ENCODE assay signal across 1 fruit fly cellular context in the genomic region with DNA sequence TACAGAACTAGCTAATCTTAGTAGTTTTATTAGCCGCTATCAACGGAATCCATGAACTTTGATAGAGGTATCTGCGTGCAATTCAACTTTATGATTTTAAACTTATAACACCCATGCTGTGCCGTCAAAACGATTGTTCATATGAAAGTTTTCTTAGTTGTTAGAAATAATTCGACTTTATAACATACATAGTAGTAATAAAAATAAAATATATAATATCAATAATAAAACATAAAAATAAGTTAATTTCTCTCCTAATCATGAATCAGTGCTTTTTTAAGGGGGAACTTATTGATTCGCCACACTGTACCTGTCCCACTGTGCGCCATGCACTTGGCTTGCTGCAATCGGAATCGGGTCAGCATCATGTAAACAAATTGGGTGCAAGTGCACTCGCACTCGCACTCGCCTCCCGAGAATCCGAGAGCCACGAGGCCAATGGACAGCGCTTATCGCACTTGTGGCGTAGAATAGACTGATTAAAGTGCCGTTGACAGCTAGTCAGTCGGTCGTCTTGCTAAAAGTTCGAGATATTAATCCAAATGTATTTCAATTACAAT.
TF ChIP-seq lines count a peak whose summit lies in the region.

No protein-coding gene starts in this region.

TF ChIP-seq in whole organism, embryonic, 481 proteins besides CTCF, POLR2A, EP300 and RAD21 (continued from another document):
- TF ChIP-seq ATbp (GFP tag; optimal IDR thresholded peaks at IDR 0.05; lab: Kevin White, UChicago) (peak; percentile 34), CG2712 (tag; optimal IDR thresholded peaks at IDR 0.05; lab: Kevin White, UChicago) (peak; percentile 8), pzg (GFP tag; optimal IDR thresholded peaks at IDR 0.05; lab: Kevin White, UChicago) (no peak), chn (GFP tag; optimal IDR thresholded peaks at IDR 0.05; lab: Kevin White, UChicago) (no peak), tap (tag; optimal IDR thresholded peaks at IDR 0.05; lab: Kevin White, UChicago) (peak; percentile 3), Rfx (GFP tag; IDR thresholded peaks at IDR 0.05; lab: Robert Waterston, UW) (no peak), CG8281 (tag; optimal IDR thresholded peaks at IDR 0.05; lab: Kevin White, UChicago) (no peak), mirr (GFP tag; optimal IDR thresholded peaks at IDR 0.05; lab: Kevin White, UChicago) (peak; percentile 48), Bdp1 (GFP tag; optimal IDR thresholded peaks at IDR 0.05; lab: Kevin White, UChicago) (no peak), peb (GFP tag; IDR thresholded peaks at IDR 0.05; lab: Robert Waterston, UW) (no peak), unpg (GFP tag; optimal IDR thresholded peaks at IDR 0.05; lab: Kevin White, UChicago) (peak; percentile 37), CG8359 (GFP tag; optimal IDR thresholded peaks at IDR 0.05; lab: Kevin White, UChicago; ENCODE audit: borderline replicate concordance) (no peak), exex (tag; optimal IDR thresholded peaks at IDR 0.05; lab: Kevin White, UChicago) (no peak), CG18262 (tag; optimal IDR thresholded peaks at IDR 0.05; lab: Kevin White, UChicago) (no peak), Blimp-1 (GFP tag; optimal IDR thresholded peaks at IDR 0.05; lab: Kevin White, UChicago) (peak; percentile 20), CG17328 (GFP tag; IDR thresholded peaks at IDR 0.05; lab: Robert Waterston, UW) (peak; percentile 7; the same call in 1 of the 2 replicates), CG15696 (tag; optimal IDR thresholded peaks at IDR 0.05; lab: Kevin White, UChicago) (no peak), wdn (GFP tag; IDR thresholded peaks at IDR 0.05; lab: Robert Waterston, UW) (no peak), bbx (GFP tag; IDR thresholded peaks at IDR 0.05; lab: Robert Waterston, UW; ENCODE audit: partially characterized antibody) (0 out of 2 replicates have a peak, but pooled peaks have one; percentile 33), hkb (optimal IDR thresholded peaks at IDR 0.05; lab: Kevin White, UChicago) (no peak), hkb (GFP tag; IDR thresholded peaks at IDR 0.05; lab: Robert Waterston, UW) (peak; percentile 52; the same call in 1 of the 2 replicates), CG17568 (GFP tag; optimal IDR thresholded peaks at IDR 0.05; lab: Kevin White, UChicago) (no peak), CG2116 (GFP tag; optimal IDR thresholded peaks at IDR 0.05; lab: Kevin White, UChicago) (no peak), HHEX (GFP tag; optimal IDR thresholded peaks at IDR 0.05; lab: Kevin White, UChicago) (no peak), CG8765 (GFP tag; IDR thresholded peaks at IDR 0.05; lab: Robert Waterston, UW) (no peak), CG13287 (GFP tag; IDR thresholded peaks at IDR 0.05; lab: Robert Waterston, UW; ENCODE audit: partially characterized antibody) (no peak), chif (GFP tag; optimal IDR thresholded peaks at IDR 0.05; lab: Kevin White, UChicago) (no peak), nmo (GFP tag; optimal IDR thresholded peaks at IDR 0.05; lab: Kevin White, UChicago) (peak; percentile 29), CG3847 (GFP tag; IDR thresholded peaks at IDR 0.05; lab: Robert Waterston, UW) (0 out of 2 replicates have a peak, but pooled peaks have one; percentile 15), CG9797 (GFP tag; optimal IDR thresholded peaks at IDR 0.05; lab: Kevin White, UChicago) (no peak), CG3726 (GFP tag; IDR thresholded peaks at IDR 0.05; lab: Robert Waterston, UW) (no peak), CG10979 (tag; optimal IDR thresholded peaks at IDR 0.05; lab: Kevin White, UChicago) (peak; percentile 18), Dip2 (GFP tag; IDR thresholded peaks at IDR 0.05; lab: Robert Waterston, UW) (no peak), CG4424 (GFP tag; optimal IDR thresholded peaks at IDR 0.05; lab: Kevin White, UChicago) (no peak), CG11504 (tag; optimal IDR thresholded peaks at IDR 0.05; lab: Kevin White, UChicago) (peak; percentile 49), CG4707 (GFP tag; optimal IDR thresholded peaks at IDR 0.05; lab: Kevin White, UChicago) (peak; percentile 86), sr (GFP tag; IDR thresholded peaks at IDR 0.05; lab: Robert Waterston, UW) (no peak), CG13424 (tag; optimal IDR thresholded peaks at IDR 0.05; lab: Kevin White, UChicago) (peak; percentile 17), CG8388 (GFP tag; optimal IDR thresholded peaks at IDR 0.05; lab: Kevin White, UChicago) (no peak), CG3407 (GFP tag; optimal IDR thresholded peaks at IDR 0.05; lab: Kevin White, UChicago) (peak; percentile 23), CG6791 (GFP tag; IDR thresholded peaks at IDR 0.05; lab: Robert Waterston, UW; ENCODE audit: partially characterized antibody) (no peak), CG34376 (GFP tag; optimal IDR thresholded peaks at IDR 0.05; lab: Kevin White, UChicago) (peak; percentile 39), CG7987 (GFP tag; optimal IDR thresholded peaks at IDR 0.05; lab: Kevin White, UChicago) (peak; percentile 18), ham (GFP tag; IDR thresholded peaks at IDR 0.05; lab: Robert Waterston, UW) (no peak), Gug (GFP tag; IDR thresholded peaks at IDR 0.05; lab: Robert Waterston, UW) (no peak), CG5953 (GFP tag; IDR thresholded peaks at IDR 0.05; lab: Robert Waterston, UW) (no peak), sens-2 (GFP tag; IDR thresholded peaks at IDR 0.05; lab: Robert Waterston, UW) (peak; percentile 60; the same call in 1 of the 2 replicates), HLH4C (GFP tag; IDR thresholded peaks at IDR 0.05; lab: Robert Waterston, UW; ENCODE audit: partially characterized antibody) (no peak), CG17359 (tag; optimal IDR thresholded peaks at IDR 0.05; lab: Kevin White, UChicago) (peak; percentile 36), CG12299 (tag; optimal IDR thresholded peaks at IDR 0.05; lab: Kevin White, UChicago) (no peak), Drgx (GFP tag; IDR thresholded peaks at IDR 0.05; lab: Robert Waterston, UW) (peak; percentile 4; the same call in 1 of the 2 replicates), Kr (GFP tag; optimal IDR thresholded peaks at IDR 0.05; lab: Kevin White, UChicago) (no peak), phol (tag; optimal IDR thresholded peaks at IDR 0.05; lab: Kevin White, UChicago) (peak; percentile 19), CG9932 (GFP tag; IDR thresholded peaks at IDR 0.05; lab: Robert Waterston, UW) (no peak), CoRest (tag; optimal IDR thresholded peaks at IDR 0.05; lab: Kevin White, UChicago) (no peak), CG7271 (tag; optimal IDR thresholded peaks at IDR 0.05; lab: Kevin White, UChicago) (no peak), CG8290 (GFP tag; optimal IDR thresholded peaks at IDR 0.05; lab: Kevin White, UChicago) (no peak), CG8290 (tag; optimal IDR thresholded peaks at IDR 0.05; lab: Kevin White, UChicago) (no peak), odd (GFP tag; optimal IDR thresholded peaks at IDR 0.05; lab: Kevin White, UChicago) (no peak), Tbp (GFP tag; optimal IDR thresholded peaks at IDR 0.05; lab: Kevin White, UChicago) (no peak), Deaf1 (tag; optimal IDR thresholded peaks at IDR 0.05; lab: Kevin White, UChicago) (peak; percentile 69), Nf-YC (tag; optimal IDR thresholded peaks at IDR 0.05; lab: Kevin White, UChicago) (no peak), ttk (GFP tag; IDR thresholded peaks at IDR 0.05; lab: Robert Waterston, UW) (peak; percentile 42), Sox102F (GFP tag; optimal IDR thresholded peaks at IDR 0.05; lab: Kevin White, UChicago) (peak; percentile 61), aop (GFP tag; IDR thresholded peaks at IDR 0.05; lab: Robert Waterston, UW) (no peak), CG3163 (GFP tag; optimal IDR thresholded peaks at IDR 0.05; lab: Kevin White, UChicago) (peak; percentile 1), Dad (GFP tag; optimal IDR thresholded peaks at IDR 0.05; lab: Kevin White, UChicago) (no peak), wek (GFP tag; optimal IDR thresholded peaks at IDR 0.05; lab: Kevin White, UChicago) (no peak), CG8924 (tag; optimal IDR thresholded peaks at IDR 0.05; lab: Kevin White, UChicago) (no peak), MESR4 (GFP tag; optimal IDR thresholded peaks at IDR 0.05; lab: Kevin White, UChicago) (no peak), Lim3 (GFP tag; IDR thresholded peaks at IDR 0.05; lab: Robert Waterston, UW) (no peak), Gsc (GFP tag; IDR thresholded peaks at IDR 0.05; lab: Robert Waterston, UW) (no peak), CG9817 (tag; optimal IDR thresholded peaks at IDR 0.05; lab: Kevin White, UChicago) (no peak), emc (GFP tag; optimal IDR thresholded peaks at IDR 0.05; lab: Kevin White, UChicago) (no peak), org-1 (GFP tag; optimal IDR thresholded peaks at IDR 0.05; lab: Kevin White, UChicago) (no peak), CG2678 (tag; optimal IDR thresholded peaks at IDR 0.05; lab: Kevin White, UChicago) (peak; percentile 37), dmrt99B (tag; optimal IDR thresholded peaks at IDR 0.05; lab: Kevin White, UChicago) (peak; percentile 41), lov (optimal IDR thresholded peaks at IDR 0.05; lab: Kevin White, UChicago) (no peak), lov (GFP tag; IDR thresholded peaks at IDR 0.05; lab: Robert Waterston, UW) (no peak), Hmx (GFP tag; optimal IDR thresholded peaks at IDR 0.05; lab: Kevin White, UChicago) (no peak), CkIIα-i1 (GFP tag; IDR thresholded peaks at IDR 0.05; lab: Robert Waterston, UW) (no peak), sd (tag; optimal IDR thresholded peaks at IDR 0.05; lab: Kevin White, UChicago) (peak; percentile 16), Oli (tag; optimal IDR thresholded peaks at IDR 0.05; lab: Kevin White, UChicago) (peak; percentile 45), CG15269 (tag; optimal IDR thresholded peaks at IDR 0.05; lab: Kevin White, UChicago) (peak; percentile 9), psq (GFP tag; optimal IDR thresholded peaks at IDR 0.05; lab: Kevin White, UChicago) (no peak), CG33557 (GFP tag; optimal IDR thresholded peaks at IDR 0.05; lab: Kevin White, UChicago) (no peak), CG7839 (tag; optimal IDR thresholded peaks at IDR 0.05; lab: Kevin White, UChicago) (peak; percentile 24), bsh (GFP tag; optimal IDR thresholded peaks at IDR 0.05; lab: Kevin White, UChicago) (peak in 1 of 2 experiments; percentile 50), Ptx1 (GFP tag; IDR thresholded peaks at IDR 0.05; lab: Robert Waterston, UW) (peak; percentile 32; the same call in 1 of the 2 replicates), Dll (GFP tag; IDR thresholded peaks at IDR 0.05; lab: Robert Waterston, UW; ENCODE audit: partially characterized antibody) (no peak), CG13123 (GFP tag; optimal IDR thresholded peaks at IDR 0.05; lab: Kevin White, UChicago) (no peak), Optix (GFP tag; IDR thresholded peaks at IDR 0.05; lab: Robert Waterston, UW) (0 out of 3 replicates have a peak, but pooled peaks have one; percentile 26), CG18599 (GFP tag; optimal IDR thresholded peaks at IDR 0.05; lab: Kevin White, UChicago) (peak; percentile 12), Awh (GFP tag; IDR thresholded peaks at IDR 0.05; lab: Robert Waterston, UW) (no peak), so (GFP tag; IDR thresholded peaks at IDR 0.05; lab: Robert Waterston, UW) (0 out of 3 replicates have a peak, but pooled peaks have one; percentile 45), PHDP (tag; optimal IDR thresholded peaks at IDR 0.05; lab: Kevin White, UChicago) (peak; percentile 3), Fer2 (tag; optimal IDR thresholded peaks at IDR 0.05; lab: Kevin White, UChicago) (no peak), NC2α (GFP tag; optimal IDR thresholded peaks at IDR 0.05; lab: Kevin White, UChicago) (no peak), CG2129 (GFP tag; IDR thresholded peaks at IDR 0.05; lab: Robert Waterston, UW; ENCODE audit: partially characterized antibody) (no peak), ERR (GFP tag; optimal IDR thresholded peaks at IDR 0.05; lab: Kevin White, UChicago) (no peak), CG10431 (GFP tag; optimal IDR thresholded peaks at IDR 0.05; lab: Kevin White, UChicago) (peak; percentile 21), Sry-δ (GFP tag; optimal IDR thresholded peaks at IDR 0.05; lab: Kevin White, UChicago) (no peak), CG10274 (GFP tag; optimal IDR thresholded peaks at IDR 0.05; lab: Kevin White, UChicago) (no peak), dpn (GFP tag; optimal IDR thresholded peaks at IDR 0.05; lab: Kevin White, UChicago) (peak in 1 of 2 experiments; percentile 27), pho (GFP tag; optimal IDR thresholded peaks at IDR 0.05; lab: Kevin White, UChicago) (no peak), CG2889 (GFP tag; IDR thresholded peaks at IDR 0.05; lab: Robert Waterston, UW) (0 out of 3 replicates have a peak, but pooled peaks have one; percentile 23), Vsx1 (GFP tag; optimal IDR thresholded peaks at IDR 0.05; lab: Kevin White, UChicago) (peak; percentile 60), CG4328 (GFP tag; optimal IDR thresholded peaks at IDR 0.05; lab: Kevin White, UChicago) (no peak), Six4 (GFP tag; optimal IDR thresholded peaks at IDR 0.05; lab: Kevin White, UChicago) (no peak), CG7372 (GFP tag; IDR thresholded peaks at IDR 0.05; lab: Robert Waterston, UW) (no peak), CG5245 (GFP tag; optimal IDR thresholded peaks at IDR 0.05; lab: Kevin White, UChicago) (no peak), CG9727 (GFP tag; optimal IDR thresholded peaks at IDR 0.05; lab: Kevin White, UChicago) (no peak), CG34422 (GFP tag; IDR thresholded peaks at IDR 0.05; lab: Robert Waterston, UW) (no peak), YL-1 (GFP tag; optimal IDR thresholded peaks at IDR 0.05; lab: Kevin White, UChicago) (no peak), crc (GFP tag; optimal IDR thresholded peaks at IDR 0.05; lab: Kevin White, UChicago) (no peak), ewg (GFP tag; optimal IDR thresholded peaks at IDR 0.05; lab: Kevin White, UChicago) (no peak), en (GFP tag; optimal IDR thresholded peaks at IDR 0.05; lab: Kevin White, UChicago) (no peak), yki (optimal IDR thresholded peaks at IDR 0.05; lab: Kevin White, UChicago) (no peak), CG17612 (GFP tag; IDR thresholded peaks at IDR 0.05; lab: Robert Waterston, UW) (no peak)
